Fruit fly (Drosophila melanogaster) whole organism, wandering third instar larva: ENCODE data around the gene Mur82C.

ENCODE experiments used
- Abd-B ChIP-seq: fragments of >200 bp; optimal IDR thresholded peaks from 2 replicates; lab custom pipeline; 2017; ENCODE audit warnings: missing biosample characterization, missing genetic modification characterization
- CG32264 ChIP-seq: fragments of 200-800 bp; sonication (Bioruptor generic); optimal IDR thresholded peaks from 2 replicates; lab custom pipeline; 2016; ENCODE audit warnings: missing biosample characterization, missing genetic modification characterization
- CrebA ChIP-seq: fragments of 200-800 bp; sonication (Bioruptor generic); optimal IDR thresholded peaks from 2 replicates; lab custom pipeline; 2016; ENCODE audit warnings: missing biosample characterization, mild to moderate bottlenecking, missing genetic modification characterization, borderline replicate concordance
- Dfd ChIP-seq: fragments of >200 bp; optimal IDR thresholded peaks from 2 replicates; lab custom pipeline; 2017; ENCODE audit warnings: missing biosample characterization, missing genetic modification characterization
- Dif ChIP-seq: fragments of 200-275, 200-300 bp; sonication (Bioruptor generic); optimal IDR thresholded peaks from 2 replicates; lab custom pipeline; 2018; ENCODE audit warnings: missing biosample characterization, missing genetic modification characterization; ENCODE audit not compliant: partially characterized antibody
- GATAd ChIP-seq: sonication (Bioruptor generic); optimal IDR thresholded peaks from 2 replicates; lab custom pipeline; 2016; ENCODE audit warnings: missing biosample characterization, missing genetic modification characterization
- HLH106 ChIP-seq: fragments of 200-800 bp; optimal IDR thresholded peaks from 3 replicates; lab custom pipeline; 2019; ENCODE audit warnings: missing biosample characterization, mild to moderate bottlenecking, missing genetic modification characterization, moderate library complexity
- Hnf4 ChIP-seq: fragments of 200-800 bp; sonication (Bioruptor generic); optimal IDR thresholded peaks from 2 replicates; lab custom pipeline; 2016; ENCODE audit warnings: missing biosample characterization, mild to moderate bottlenecking, missing genetic modification characterization
- Hr78 ChIP-seq: fragments of >200 bp; optimal IDR thresholded peaks from 2 replicates; lab custom pipeline; 2017; ENCODE audit warnings: missing biosample characterization, missing genetic modification characterization
- Hr83 ChIP-seq: fragments of 200-300 bp; sonication (Bioruptor generic); optimal IDR thresholded peaks from 2 replicates; lab custom pipeline; 2016; ENCODE audit warnings: missing biosample characterization, mild to moderate bottlenecking, missing genetic modification characterization, moderate library complexity; ENCODE audit not compliant: poor library complexity, severe bottlenecking
- Jra ChIP-seq: sonication (Bioruptor generic); optimal IDR thresholded peaks from 2 replicates; lab custom pipeline; 2016; ENCODE audit warnings: missing biosample characterization, missing genetic modification characterization
- Mio ChIP-seq: sonication (Bioruptor generic); optimal IDR thresholded peaks from 2 replicates; lab custom pipeline; 2016; ENCODE audit warnings: missing biosample characterization, missing genetic modification characterization
- Myc ChIP-seq: fragments of >200 bp; optimal IDR thresholded peaks from 2 replicates; lab custom pipeline; 2017
- OdsH ChIP-seq: fragments of 200-800 bp; sonication (Bioruptor generic); optimal IDR thresholded peaks from 2 replicates; lab custom pipeline; 2016; ENCODE audit warnings: missing biosample characterization, mild to moderate bottlenecking, missing genetic modification characterization
- Rel ChIP-seq, 2 experiments: fragments of 200-800 bp; sonication (Bioruptor generic) in 1 of 2; optimal IDR thresholded peaks; 2 replicates in 1 of 2; 3 replicates in 1 of 2; lab custom pipeline; 2016 to 2019; ENCODE audit warnings: mild to moderate bottlenecking in 2 of 2, missing biosample characterization in 2 of 2, missing genetic modification characterization in 2 of 2, moderate library complexity in 1 of 2
- Sp1 ChIP-seq: fragments of 200-800 bp; sonication (Bioruptor generic); optimal IDR thresholded peaks from 3 replicates; lab custom pipeline; 2019; ENCODE audit warnings: missing biosample characterization, mild to moderate bottlenecking, missing genetic modification characterization, moderate library complexity
- brk ChIP-seq: fragments of 200-800 bp; sonication (Bioruptor generic); optimal IDR thresholded peaks from 2 replicates; lab custom pipeline; 2016; ENCODE audit warnings: missing biosample characterization, mild to moderate bottlenecking, missing genetic modification characterization
- dl ChIP-seq, 2 experiments: fragments of 175-275, 200-275 bp in 1 of 2; fragments of 200-275 bp in 1 of 2; sonication (Bioruptor generic); optimal IDR thresholded peaks; lab custom pipeline; 2018; ENCODE audit warnings: mild to moderate bottlenecking in 2 of 2, missing biosample characterization in 2 of 2, missing genetic modification characterization in 2 of 2, moderate library complexity in 2 of 2; ENCODE audit not compliant: partially characterized antibody in 2 of 2, insufficient read depth in 1 of 2
- dmrt93B ChIP-seq: fragments of 200-800 bp; sonication (Bioruptor generic); optimal IDR thresholded peaks from 2 replicates; lab custom pipeline; 2018; ENCODE audit warnings: missing biosample characterization, mild to moderate bottlenecking, missing genetic modification characterization
- ey ChIP-seq: fragments of 200-800 bp; sonication (Bioruptor generic); optimal IDR thresholded peaks from 2 replicates; lab custom pipeline; 2016; ENCODE audit warnings: missing biosample characterization, missing genetic modification characterization
- foxo ChIP-seq, 2 experiments: fragments of 200-800 bp; sonication (Bioruptor generic); optimal IDR thresholded peaks; 2 replicates in 1 of 2; 3 replicates in 1 of 2; lab custom pipeline; 2016 to 2017; ENCODE audit warnings: missing biosample characterization in 2 of 2, missing genetic modification characterization in 2 of 2
- fru ChIP-seq: fragments of 200-800 bp; sonication (Bioruptor generic); optimal IDR thresholded peaks from 3 replicates; lab custom pipeline; 2016; ENCODE audit warnings: missing biosample characterization, mild to moderate bottlenecking, missing genetic modification characterization
- h ChIP-seq: fragments of 200-800 bp; sonication (Bioruptor generic); optimal IDR thresholded peaks from 3 replicates; lab custom pipeline; 2016; ENCODE audit warnings: missing biosample characterization, mild to moderate bottlenecking, missing genetic modification characterization
- jim ChIP-seq: fragments of 175-275, 200-325 bp; sonication (Bioruptor generic); optimal IDR thresholded peaks from 2 replicates; lab custom pipeline; 2016; ENCODE audit warnings: missing biosample characterization, mild to moderate bottlenecking, missing genetic modification characterization
- pan ChIP-seq: fragments of >200 bp; optimal IDR thresholded peaks from 2 replicates; lab custom pipeline; 2017
- psq ChIP-seq: fragments of 200-800 bp; sonication (Bioruptor generic); optimal IDR thresholded peaks from 3 replicates; lab custom pipeline; 2017; ENCODE audit warnings: missing biosample characterization, mild to moderate bottlenecking, missing genetic modification characterization, moderate library complexity
- rgr ChIP-seq: fragments of 200-800 bp; sonication (Bioruptor generic); optimal IDR thresholded peaks from 3 replicates; lab custom pipeline; 2016; ENCODE audit warnings: missing biosample characterization, mild to moderate bottlenecking, missing genetic modification characterization
- sage ChIP-seq: fragments of 200-800 bp; sonication (Bioruptor generic); optimal IDR thresholded peaks from 2 replicates; lab custom pipeline; 2016; ENCODE audit warnings: missing biosample characterization, mild to moderate bottlenecking, missing genetic modification characterization
- sv ChIP-seq: fragments of 200-800 bp; sonication (Bioruptor generic); optimal IDR thresholded peaks from 3 replicates; lab custom pipeline; 2016; ENCODE audit warnings: missing biosample characterization, missing genetic modification characterization
- usp ChIP-seq: fragments of >200 bp; optimal IDR thresholded peaks from 2 replicates; lab custom pipeline; 2017; ENCODE audit warnings: missing biosample characterization, missing genetic modification characterization
- woc ChIP-seq: sonication (Bioruptor generic); optimal IDR thresholded peaks from 2 replicates; lab custom pipeline; 2016; ENCODE audit warnings: missing biosample characterization, mild to moderate bottlenecking, missing genetic modification characterization

Gene Mur82C

dm6 chr3R:4541056-4541455 is at the start of gene Mur82C:
Gene Mur82C (plus strand): TSS chr3R:4541356.
- TF ChIP-seq Mio (GFP tag; lab: Kevin White, UChicago) (no peak), Jra (GFP tag; lab: Kevin White, UChicago) (no peak), woc (no peak), CrebA (GFP tag; lab: Kevin White, UChicago) (no peak), brk (no peak), Myc (lab: Kevin White, UChicago) (no peak), Hnf4 (no peak), HLH106 (tag; lab: Kevin White, UChicago) (no peak), Dif (GFP tag; lab: Kevin White, UChicago) (no peak), psq (GFP tag; lab: Kevin White, UChicago) (no peak), ey (GFP tag; lab: Kevin White, UChicago) (no peak), dmrt93B (GFP tag; lab: Kevin White, UChicago) (no peak), fru (GFP tag; lab: Kevin White, UChicago) (no peak), usp (GFP tag; lab: Kevin White, UChicago) (no peak), Sp1 (GFP tag; lab: Kevin White, UChicago) (no peak), sv (no peak), dl (GFP tag; optimal IDR thresholded peaks at IDR 0.05; lab: Kevin White, UChicago; ENCODE audit: insufficient read depth in 1 of 2, partially characterized antibody in 2 of 2) (no peak)

- TF ChIP-seq Hr83 (GFP tag; lab: Kevin White, UChicago), result no peak
- no peak for TF ChIP-seq ey (GFP tag; lab: Kevin White, UChicago)
- TF ChIP-seq fru (GFP tag; lab: Kevin White, UChicago), result no peak
- no peak for TF ChIP-seq CrebA (GFP tag; lab: Kevin White, UChicago)
- no peak for TF ChIP-seq h
- TF ChIP-seq Abd-B, result no peak
- TF ChIP-seq Rel (GFP tag; optimal IDR thresholded peaks at IDR 0.05; lab: Kevin White, UChicago), result no peak
- TF ChIP-seq Rel (tag; optimal IDR thresholded peaks at IDR 0.05; lab: Kevin White, UChicago), result no peak
- TF ChIP-seq OdsH, result no peak
These were observed 34.9 kb upstream of the Mur82C start, which contains the start of gene CG34425 for dm6 chr3R:4506265-4506664. Gene CG34425 (minus strand): TSS chr3R:4506365.

- TF ChIP-seq GATAd (GFP tag; lab: Kevin White, UChicago), result no peak
- TF ChIP-seq Hr83 (GFP tag; lab: Kevin White, UChicago), result no peak
- no peak for TF ChIP-seq Dif (GFP tag; lab: Kevin White, UChicago)
- TF ChIP-seq brk, result no peak
- TF ChIP-seq sage (GFP tag; lab: Kevin White, UChicago), result no peak
- TF ChIP-seq usp (GFP tag; lab: Kevin White, UChicago), result no peak
- TF ChIP-seq Jra (GFP tag; lab: Kevin White, UChicago), result no peak
- no peak for TF ChIP-seq jim (GFP tag; lab: Kevin White, UChicago)
- no peak for TF ChIP-seq HLH106 (tag; lab: Kevin White, UChicago)
- TF ChIP-seq Hnf4, result no peak
- no peak for TF ChIP-seq ey (GFP tag; lab: Kevin White, UChicago)
- no peak for TF ChIP-seq Hr78 (GFP tag; lab: Kevin White, UChicago)
- TF ChIP-seq fru (GFP tag; lab: Kevin White, UChicago), result no peak
- TF ChIP-seq pan (lab: Kevin White, UChicago), result no peak
- TF ChIP-seq rgr (GFP tag; lab: Kevin White, UChicago), result no peak
- no peak for TF ChIP-seq Abd-B
- no peak for TF ChIP-seq Dfd (GFP tag; lab: Kevin White, UChicago)
- no peak for TF ChIP-seq CG32264 (GFP tag; lab: Kevin White, UChicago)
These were observed 16.9 kb upstream of the Mur82C start for dm6 chr3R:4524144-4524784.

dm6 chr3R:4530972-4531371 is 10.2 kb upstream of the Mur82C start:
- TF ChIP-seq Mio (GFP tag; lab: Kevin White, UChicago), result no peak
- no peak for TF ChIP-seq rgr (GFP tag; lab: Kevin White, UChicago)
- no peak for TF ChIP-seq sage (GFP tag; lab: Kevin White, UChicago)
- TF ChIP-seq Abd-B, result no peak
- TF ChIP-seq foxo (GFP tag; optimal IDR thresholded peaks at IDR 0.05; lab: Kevin White, UChicago), result no peak
- TF ChIP-seq jim (GFP tag; lab: Kevin White, UChicago), result no peak
- no peak for TF ChIP-seq Hnf4
- no peak for TF ChIP-seq OdsH
- TF ChIP-seq Rel (GFP tag; optimal IDR thresholded peaks at IDR 0.05; lab: Kevin White, UChicago), result no peak
- TF ChIP-seq Rel (tag; optimal IDR thresholded peaks at IDR 0.05; lab: Kevin White, UChicago), result no peak
- TF ChIP-seq HLH106 (tag; lab: Kevin White, UChicago), result no peak
- no peak for TF ChIP-seq usp (GFP tag; lab: Kevin White, UChicago)
- TF ChIP-seq psq (GFP tag; lab: Kevin White, UChicago), result no peak
